Worm (Caenorhabditis elegans): Measurements from ENCODE around the gene C32D5.7.

DNA sequence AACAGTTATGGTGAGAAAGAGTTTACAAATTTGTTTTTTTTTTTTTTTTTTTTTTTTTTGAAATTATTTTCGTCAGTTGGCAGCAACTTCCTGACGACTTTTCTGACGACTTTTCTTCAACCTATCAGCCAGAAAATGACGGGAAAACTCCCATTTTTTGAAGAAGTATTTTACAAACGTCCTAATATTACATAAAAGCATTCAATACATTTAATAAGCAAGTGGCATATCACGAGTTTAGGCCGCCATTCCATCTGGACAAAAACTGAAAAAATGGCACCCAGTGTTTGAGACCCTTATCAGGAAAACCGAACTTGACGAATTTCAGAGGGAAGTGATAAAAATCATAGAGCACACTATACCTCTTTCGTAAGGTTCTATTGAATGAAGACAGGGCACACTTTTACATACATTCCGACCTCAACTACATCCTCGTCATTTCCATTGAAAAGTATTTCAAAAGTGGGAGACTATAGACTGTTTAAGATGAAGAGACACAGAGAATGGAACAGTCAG is 5.0 kb downstream of the C32D5.7 start:
- TF ChIP-seq lin-13 (GFP tag; optimal IDR thresholded peaks at IDR 0.05) (no peak), R02D3.7 (tag; optimal IDR thresholded peaks at IDR 0.05) (no peak)

Data from whole organism, L2 larva.